Worm (Caenorhabditis elegans) whole organism, dauer: ENCODE data around the gene erg-28.

Experiments used
- unc-62 ChIP-seq: sonication (generic microtip); optimal IDR thresholded peaks from 2 replicates; lab custom pipeline; 2017; ENCODE audit warnings: missing biosample characterization, missing genetic modification reagents, missing genetic modification characterization

The erg-28 gene

DNA sequence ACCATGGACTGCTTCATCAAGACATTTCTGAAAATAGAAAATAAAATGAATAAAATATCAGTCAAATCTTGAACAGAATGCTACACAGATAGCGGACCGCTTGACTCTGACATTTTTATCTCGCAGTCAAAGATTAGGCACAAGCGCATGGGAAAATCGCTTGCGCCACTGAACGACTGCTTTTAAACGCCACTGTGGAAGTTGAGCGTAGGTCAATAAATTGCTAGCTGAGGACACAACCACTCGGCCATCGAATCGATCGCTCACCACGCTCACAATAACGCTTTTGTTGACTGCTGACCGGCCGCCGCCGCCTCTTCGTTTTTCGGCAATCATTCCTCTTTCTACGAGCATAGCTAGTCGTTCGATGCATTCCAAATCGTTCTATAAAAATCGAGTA lies 10.4 kb upstream of the erg-28 start:
- TF ChIP-seq unc-62 (GFP tag; lab: Kevin White, UChicago) = no peak

ce11 chrV:12599110-12599509 lies 8.1 kb upstream of the erg-28 start, which contains the start of the genes C14C10.10 and ril-2:
C14C10.10 (minus strand) TSS chrV:12599128.
ril-2 (minus strand) TSS chrV:12599157.
- no peak for TF ChIP-seq unc-62 (GFP tag; lab: Kevin White, UChicago)

DNA sequence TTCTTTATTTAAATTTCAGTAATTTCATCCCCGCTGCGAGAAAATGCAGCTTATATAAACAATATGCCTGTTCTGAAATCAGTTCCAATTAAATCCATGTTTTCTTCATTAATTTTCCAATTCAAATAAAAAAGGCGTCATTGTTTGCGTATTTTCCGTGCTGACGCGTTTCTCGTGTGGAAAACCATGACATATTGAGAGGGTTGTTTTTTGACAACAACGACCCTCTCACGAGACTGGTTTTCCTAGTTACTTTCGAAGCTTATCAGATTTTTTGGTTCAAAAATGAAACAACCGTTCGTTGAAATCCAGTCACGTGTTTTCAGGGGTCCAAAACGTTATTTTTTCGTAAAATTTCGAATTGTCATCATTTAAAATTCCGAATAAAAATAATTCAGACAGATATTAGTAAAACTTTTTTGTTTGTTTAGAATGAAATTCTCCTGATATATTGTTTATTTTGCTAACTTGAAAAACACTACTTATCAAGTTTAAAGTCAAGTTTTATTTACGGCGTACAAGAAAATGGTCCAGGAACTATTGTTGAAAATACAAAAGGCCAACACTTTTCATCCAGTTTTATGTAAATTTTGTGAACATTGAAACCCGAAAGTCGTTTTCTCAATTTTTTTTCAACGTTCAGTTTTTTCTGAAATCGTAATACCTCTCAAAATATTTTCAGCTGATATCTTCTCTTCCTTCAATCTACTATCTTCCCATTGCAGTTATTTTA lies 7.5 kb upstream of the erg-28 start, which contains the start of gene C14C10.5:
Gene C14C10.5, plus strand, starts transcription at position 683 of the 733 bp plus-strand sequence.
- no peak for TF ChIP-seq unc-62 (GFP tag; lab: Kevin White, UChicago)

ce11 chrV:12601835-12602234 lies 5.4 kb upstream of the erg-28 start:
- TF ChIP-seq unc-62 (GFP tag; lab: Kevin White, UChicago) = no peak

ce11 chrV:12608857-12609256 lies 1.6 kb downstream of the erg-28 start, which contains the start of gene ZC116.5:
ZC116.5 (minus strand) TSS chrV:12608957.
- no peak for TF ChIP-seq unc-62 (GFP tag; lab: Kevin White, UChicago)

- TF ChIP-seq unc-62 (GFP tag; lab: Kevin White, UChicago) = no peak
These were observed 2.3 kb downstream of the erg-28 start, which contains the start of gene ZC116.1 for ce11 chrV:12609526-12609925. ZC116.1 (plus strand) TSS chrV:12609826.

- no peak for TF ChIP-seq unc-62 (GFP tag; lab: Kevin White, UChicago)
These were observed 3.8 kb downstream of the erg-28 start, which contains the start of gene cubn-1 for ce11 chrV:12611029-12611428. cubn-1 (plus strand) TSS chrV:12611329.

- no peak for TF ChIP-seq unc-62 (GFP tag; lab: Kevin White, UChicago)
These were observed 4.9 kb downstream of the erg-28 start, which contains the start of gene cyc-2.2 for ce11 chrV:12612118-12612517. cyc-2.2 (minus strand) TSS chrV:12612218.

ce11 chrV:12624371-12624770 lies 17.2 kb downstream of the erg-28 start, which contains the start of gene F56H9.9:
F56H9.9 (minus strand) TSS chrV:12624471.
- TF ChIP-seq unc-62 (GFP tag; lab: Kevin White, UChicago) = no peak

DNA sequence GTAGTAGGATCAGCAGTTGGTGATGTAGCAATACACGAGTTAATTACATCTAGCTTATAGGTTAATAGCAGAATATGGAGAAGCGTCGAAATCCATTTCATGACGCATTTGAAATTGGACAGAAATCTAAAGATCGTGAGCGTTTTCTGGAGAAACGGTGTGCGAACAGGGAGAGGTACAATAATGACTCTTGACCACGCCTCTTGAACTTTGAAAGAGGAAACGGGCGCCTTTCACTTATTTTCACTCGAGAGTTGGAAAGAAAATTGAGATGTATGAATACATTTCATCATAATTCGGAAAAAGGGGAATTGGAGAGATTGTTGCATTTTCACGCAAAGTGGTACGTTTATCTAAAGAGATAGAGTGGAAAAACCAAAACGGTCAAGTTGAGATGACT lies 22.5 kb downstream of the erg-28 start, which contains the start of gene F56H9.6:
Gene F56H9.6, minus strand, starts transcription at position 101 of the 400 bp plus-strand sequence.
- TF ChIP-seq unc-62 (GFP tag; lab: Kevin White, UChicago) = no peak

DNA sequence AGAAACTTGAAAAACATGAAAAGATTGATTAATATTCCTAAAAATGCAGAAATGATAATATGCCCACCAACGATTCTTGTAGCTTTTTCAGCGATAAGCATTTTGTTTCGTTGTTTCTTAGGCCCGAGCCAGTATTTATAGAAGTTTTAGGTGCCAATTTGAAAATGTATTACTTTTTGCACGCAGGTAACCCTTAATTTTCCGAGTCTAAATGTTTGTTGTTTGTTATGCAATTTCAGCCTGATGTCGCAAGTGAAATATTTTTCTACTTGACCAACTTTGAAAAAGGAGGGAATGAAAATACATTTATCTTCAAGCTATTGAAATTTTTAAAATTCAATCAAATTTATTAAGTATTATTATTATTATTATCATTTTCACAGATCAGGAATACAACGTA lies 24.8 kb downstream of the erg-28 start, which contains the start of gene srx-113:
Gene srx-113, minus strand, starts transcription at position 101 of the 400 bp plus-strand sequence.
- no peak for TF ChIP-seq unc-62 (GFP tag; lab: Kevin White, UChicago)

ce11 chrV:12633046-12633445 lies 25.8 kb downstream of the erg-28 start:
- TF ChIP-seq unc-62 (GFP tag; lab: Kevin White, UChicago) = no peak

DNA sequence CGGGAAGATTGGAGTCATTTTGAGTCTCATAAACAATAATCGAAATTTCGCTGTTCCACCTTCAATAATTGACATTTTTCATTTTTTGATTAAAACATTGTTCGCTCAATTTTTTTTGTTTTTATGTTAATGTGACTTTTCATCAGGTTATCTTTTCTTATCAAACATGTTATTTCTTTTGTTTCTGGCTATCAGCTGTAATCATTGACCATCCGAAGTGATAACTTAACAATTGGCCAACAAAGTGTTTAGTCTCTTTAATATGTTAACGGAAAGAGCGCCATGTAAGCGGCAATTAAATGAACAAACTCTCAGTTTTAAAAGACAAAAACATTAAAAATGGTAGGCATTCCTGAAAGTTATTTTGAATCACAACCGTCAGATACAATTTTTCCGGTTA lies 26.8 kb downstream of the erg-28 start:
- TF ChIP-seq unc-62 (GFP tag; lab: Kevin White, UChicago) = no peak

DNA sequence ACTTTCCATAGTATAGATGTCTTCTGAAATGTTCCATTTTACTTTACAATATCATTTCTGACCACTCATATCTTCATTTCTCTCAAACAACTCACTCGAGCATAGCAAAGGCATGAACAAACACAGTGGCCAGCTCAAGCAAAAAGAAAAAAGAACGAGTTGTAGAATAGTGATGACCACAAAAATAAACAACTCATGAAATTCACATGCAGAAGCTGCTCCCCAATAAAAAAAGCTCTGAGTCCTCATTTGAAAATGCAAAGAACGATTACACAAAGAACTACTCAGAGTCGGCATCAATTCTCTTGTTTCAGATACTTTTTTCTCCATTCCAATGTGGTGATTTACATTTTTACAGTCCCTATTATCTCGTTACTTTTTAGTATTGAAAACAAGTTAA lies 27.5 kb downstream of the erg-28 start:
- TF ChIP-seq unc-62 (GFP tag; lab: Kevin White, UChicago) = no peak

ce11 chrV:12635218-12635617 lies 28.0 kb downstream of the erg-28 start:
- no peak for TF ChIP-seq unc-62 (GFP tag; lab: Kevin White, UChicago)

- TF ChIP-seq unc-62 (GFP tag; lab: Kevin White, UChicago) = no peak
These were observed 29.0 kb downstream of the erg-28 start for ce11 chrV:12636248-12636647.
